Worm (Caenorhabditis elegans) whole organism, young adult: ENCODE measurements around the gene str-9.
"Not testable (repeated sequence)": the region's sequence is repeated elsewhere in the genome, so short reads cannot be mapped to it uniquely, and the experiment has no call there.

ENCODE experiments used
- B0035.1 ChIP-seq: sonication (generic microtip); optimal IDR thresholded peaks from 2 replicates; lab custom pipeline; 2016; ENCODE audit warnings: missing genetic modification characterization, mild to moderate bottlenecking, missing compliant biosample characterization, missing genotype, missing genetic modification reagents
- F55B11.4 ChIP-seq: sonication (generic microtip); optimal IDR thresholded peaks from 2 replicates; lab custom pipeline; 2016; ENCODE audit warnings: missing compliant biosample characterization, missing genetic modification characterization, borderline replicate concordance; ENCODE audit not compliant: insufficient read depth
- K11D2.4 ChIP-seq: fragments of 200-800 bp; sonication (Bioruptor generic); IDR thresholded peaks from 2 replicates; pipeline ENCODE4 v1.3.6; 2022; ENCODE audit warnings: missing genetic modification reagents, missing genetic modification characterization, missing compliant biosample characterization
- athp-1 ChIP-seq: sonication (generic microtip); optimal IDR thresholded peaks from 2 replicates; lab custom pipeline; 2017; ENCODE audit warnings: mild to moderate bottlenecking, missing genetic modification characterization, missing compliant biosample characterization
- attf-5 ChIP-seq: fragments of 200-800 bp; sonication (Bioruptor generic); optimal IDR thresholded peaks from 2 replicates; lab custom pipeline; 2018; ENCODE audit warnings: mild to moderate bottlenecking, missing genetic modification characterization, missing compliant biosample characterization
- attf-6 ChIP-seq: fragments of 200-800 bp; sonication (Bioruptor generic); IDR thresholded peaks from 2 replicates; pipeline ENCODE4 v1.3.6; 2022; ENCODE audit warnings: missing genetic modification reagents, missing genetic modification characterization, missing compliant biosample characterization
- cebp-2 ChIP-seq: fragments of 200-800 bp; sonication (Bioruptor generic); IDR thresholded peaks from 2 replicates; pipeline ENCODE4 v1.3.6; 2022; ENCODE audit warnings: missing genetic modification characterization, missing compliant biosample characterization
- ceh-79 ChIP-seq: sonication (generic microtip); optimal IDR thresholded peaks from 2 replicates; lab custom pipeline; 2017; ENCODE audit warnings: mild to moderate bottlenecking, missing genetic modification characterization, missing compliant biosample characterization
- chd-7 ChIP-seq: sonication (generic microtip); optimal IDR thresholded peaks from 2 replicates; lab custom pipeline; 2016; ENCODE audit warnings: mild to moderate bottlenecking, missing genetic modification characterization, moderate library complexity, missing compliant biosample characterization
- dox-1 ChIP-seq: fragments of 200-800 bp; sonication (Bioruptor generic); IDR thresholded peaks from 2 replicates; pipeline ENCODE4 v1.3.6; 2022; ENCODE audit warnings: missing genetic modification reagents, missing genetic modification characterization, missing compliant biosample characterization
- ekl-4 ChIP-seq: fragments of 200-800 bp; sonication (Bioruptor generic); IDR thresholded peaks from 2 replicates; pipeline ENCODE4 v1.3.6; 2022; ENCODE audit warnings: missing genetic modification reagents, missing genetic modification characterization, missing compliant biosample characterization
- him-1 ChIP-seq: sonication (generic microtip); optimal IDR thresholded peaks from 2 replicates; lab custom pipeline; 2016; ENCODE audit warnings: missing genotype, missing genetic modification reagents, missing genetic modification characterization, missing compliant biosample characterization
- let-607 ChIP-seq, 2 experiments: fragments of 200-800 bp in 1 of 2; sonication (Bioruptor generic) in 1 of 2; sonication (generic microtip) in 1 of 2; optimal IDR thresholded peaks; 2 replicates each; lab custom pipeline; 2016 to 2018; ENCODE audit warnings: mild to moderate bottlenecking in 2 of 2, missing compliant biosample characterization in 2 of 2, missing genetic modification characterization in 2 of 2, moderate library complexity in 2 of 2, missing genotype in 1 of 2
- lin-35 ChIP-seq, 3 experiments: fragments of 150-350 bp in 2 of 3; sonication (generic microtip) in 1 of 3; optimal IDR thresholded peaks; 2 replicates each; lab custom pipeline; 2014 to 2018; ENCODE audit warnings: missing biosample characterization in 3 of 3, missing genetic modification characterization in 3 of 3, missing genetic modification reagents in 3 of 3
- lin-54 ChIP-seq: fragments of 200-800 bp; sonication (Bioruptor generic); optimal IDR thresholded peaks from 2 replicates; lab custom pipeline; 2018; ENCODE audit warnings: mild to moderate bottlenecking, missing genetic modification characterization, missing compliant biosample characterization
- madf-6 ChIP-seq: fragments of 200-800 bp; sonication (Bioruptor generic); IDR thresholded peaks from 2 replicates; pipeline ENCODE4 v1.3.6; 2022; ENCODE audit warnings: missing genetic modification reagents, missing genetic modification characterization, missing compliant biosample characterization
- mel-28 ChIP-seq: sonication (generic microtip); optimal IDR thresholded peaks from 2 replicates; lab custom pipeline; 2016; ENCODE audit warnings: borderline replicate concordance, mild to moderate bottlenecking, missing genetic modification characterization, missing compliant biosample characterization
- rcor-1 ChIP-seq: fragments of 200-800 bp; sonication (Bioruptor generic); IDR thresholded peaks from 2 replicates; pipeline ENCODE4 v1.3.6; 2022; ENCODE audit warnings: missing genetic modification reagents, missing genetic modification characterization, missing compliant biosample characterization
- sea-2 ChIP-seq: fragments of 200-800 bp; sonication (Bioruptor generic); IDR thresholded peaks from 2 replicates; pipeline ENCODE4 v1.3.6; 2022; ENCODE audit warnings: missing genetic modification characterization, missing compliant biosample characterization
- snpc-4 ChIP-seq, 5 experiments: fragments of 150-350 bp in 1 of 5; sonication (generic microtip) in 4 of 5; optimal IDR thresholded peaks; 2 replicates each; lab custom pipeline; 2014 to 2018; ENCODE audit warnings: missing genetic modification characterization in 5 of 5, missing biosample characterization in 3 of 5, antibody characterized with exemption in 2 of 5, mild to moderate bottlenecking in 2 of 5, missing compliant biosample characterization in 2 of 5, missing genotype in 2 of 5, moderate library complexity in 2 of 5, missing genetic modification reagents in 1 of 5
- tbp1 ChIP-seq: fragments of 200-800 bp; sonication (Bioruptor generic); optimal IDR thresholded peaks from 2 replicates; lab custom pipeline; 2018; ENCODE audit warnings: mild to moderate bottlenecking, missing genetic modification characterization, missing compliant biosample characterization
- tlf-1 ChIP-seq: fragments of 200-800 bp; sonication (Bioruptor generic); optimal IDR thresholded peaks from 2 replicates; lab custom pipeline; 2018; ENCODE audit warnings: mild to moderate bottlenecking, missing genetic modification characterization, missing compliant biosample characterization
- zfh-2 ChIP-seq: fragments of 200-800 bp; sonication (Bioruptor generic); conservative IDR thresholded peaks from 2 replicates; pipeline ENCODE4 v1.3.6; 2022; ENCODE audit warnings: missing genetic modification reagents, missing genetic modification characterization, missing compliant biosample characterization
- ztf-22 ChIP-seq: fragments of 200-800 bp; sonication (Bioruptor generic); optimal IDR thresholded peaks from 2 replicates; lab custom pipeline; 2018; ENCODE audit warnings: mild to moderate bottlenecking, missing genetic modification characterization, moderate library complexity, missing compliant biosample characterization
- ztf-28 ChIP-seq: fragments of 200-800 bp; sonication (Bioruptor generic); IDR thresholded peaks from 2 replicates; pipeline ENCODE4 v1.3.6; 2022; ENCODE audit warnings: missing genetic modification reagents, missing genetic modification characterization, missing compliant biosample characterization
- ztf-3 ChIP-seq: fragments of 200-800 bp; sonication (Bioruptor generic); optimal IDR thresholded peaks from 2 replicates; lab custom pipeline; 2018; ENCODE audit warnings: mild to moderate bottlenecking, missing genetic modification characterization, missing compliant biosample characterization

The str-9 gene

DNA sequence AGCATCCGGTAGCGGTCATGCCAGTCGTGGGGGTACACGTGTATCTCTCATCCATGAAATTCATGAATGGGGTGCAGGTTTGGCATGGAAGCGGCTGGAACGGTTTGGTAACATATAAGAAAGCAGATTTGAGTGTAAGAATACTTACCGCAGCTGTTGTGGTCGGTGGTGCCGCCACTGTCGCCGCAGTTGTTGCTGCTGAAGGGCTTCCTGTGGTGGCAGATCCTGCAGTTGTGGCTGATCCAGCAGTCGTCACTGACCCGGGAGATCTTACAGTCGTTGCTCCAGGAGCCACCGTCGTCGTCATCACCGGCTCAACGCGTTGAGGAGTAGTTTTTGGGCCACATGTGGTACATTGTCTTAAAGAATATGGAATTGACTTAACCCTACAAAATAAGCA lies 25.5 kb upstream of the str-9 start:
- TF ChIP-seq zfh-2 (peak; percentile 79), lin-35 (GFP tag; optimal IDR thresholded peaks at IDR 0.05; lab: Kevin White, UChicago) (no peak), F55B11.4 (tag; lab: Kevin White, UChicago) (no peak)

DNA sequence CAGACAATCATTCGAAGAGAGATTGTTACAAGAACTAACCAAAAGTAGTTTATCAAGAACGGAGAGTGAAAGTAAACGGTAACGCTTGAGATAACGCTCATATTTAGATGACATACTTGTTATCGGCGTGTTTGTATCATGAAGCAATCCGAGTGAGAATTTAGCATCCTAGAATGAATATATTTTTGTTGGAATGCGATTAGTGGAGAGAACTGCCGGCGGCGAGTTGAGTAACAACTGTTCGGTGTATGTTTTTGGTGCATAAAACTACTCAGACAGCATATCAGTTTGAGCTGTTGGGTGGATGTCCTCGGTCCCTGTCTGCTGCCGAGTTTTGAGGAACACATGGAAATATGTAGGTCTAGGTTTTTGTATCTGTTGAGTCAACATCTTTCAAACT lies 25.0 kb upstream of the str-9 start, which contains the start of gene T23D5.3:
Gene T23D5.3, minus strand, starts transcription at position 101 of the 400 bp plus-strand sequence.
- TF ChIP-seq attf-6 (GFP tag; lab: Robert Waterston, UW) (no peak), athp-1 (tag; lab: Kevin White, UChicago) (no peak), tlf-1 (no peak), F55B11.4 (tag; lab: Kevin White, UChicago) (no peak)

DNA sequence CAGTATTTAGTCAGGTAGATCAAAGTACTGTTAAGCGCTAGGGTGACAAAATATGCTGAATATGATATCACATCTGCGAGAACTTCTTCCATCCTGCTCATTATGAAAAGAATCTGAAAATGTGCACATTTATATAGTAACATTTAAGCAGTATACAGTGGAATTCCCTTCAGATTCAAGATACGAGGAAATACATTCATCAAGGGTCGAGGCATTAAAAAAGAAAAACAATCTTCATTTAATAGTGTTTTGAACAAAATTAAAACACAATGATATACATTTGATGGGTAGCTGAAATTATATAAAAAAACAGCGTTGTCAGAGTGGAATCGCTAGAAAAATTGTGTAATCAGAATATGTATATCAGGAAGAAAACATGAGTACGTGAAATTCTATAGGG lies 22.8 kb upstream of the str-9 start, which contains the start of gene str-27:
Gene str-27, minus strand, starts transcription at position 101 of the 400 bp plus-strand sequence.
- TF ChIP-seq cebp-2 (GFP tag; lab: Robert Waterston, UW), result no peak
- TF ChIP-seq lin-54, result no peak
- TF ChIP-seq attf-5 (GFP tag; lab: Kevin White, UChicago), result no peak
- TF ChIP-seq dox-1 (GFP tag; lab: Robert Waterston, UW), result no peak
- no peak for TF ChIP-seq chd-7 (tag; lab: Kevin White, UChicago)
- TF ChIP-seq tbp1, result no peak
- TF ChIP-seq him-1 (tag; lab: Kevin White, UChicago), result no peak
- TF ChIP-seq ekl-4 (GFP tag; lab: Robert Waterston, UW), result no peak
- no peak for TF ChIP-seq ztf-28
- no peak for TF ChIP-seq rcor-1 (GFP tag; lab: Robert Waterston, UW)
- TF ChIP-seq B0035.1 (tag; lab: Kevin White, UChicago), result no peak

DNA sequence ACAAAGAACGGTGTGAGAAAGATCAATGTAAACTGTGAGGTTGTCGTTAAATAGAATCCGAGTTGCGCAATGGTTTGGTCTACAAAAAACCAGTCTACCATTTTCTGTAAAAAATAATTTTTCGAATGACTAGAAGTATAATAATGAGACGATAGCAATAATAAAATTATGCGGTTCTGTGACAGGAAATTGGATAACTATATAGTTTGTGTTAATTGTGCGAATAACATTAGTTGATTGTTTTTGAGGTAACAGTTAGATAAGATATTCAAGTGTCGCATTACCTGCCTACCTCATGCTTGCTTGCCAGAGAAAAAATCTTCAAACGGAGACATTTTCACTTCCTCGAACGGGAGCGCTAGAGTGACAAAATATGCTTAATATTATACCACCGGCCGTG lies 16.7 kb upstream of the str-9 start, which contains the start of gene str-18:
Gene str-18, minus strand, starts transcription at position 101 of the 400 bp plus-strand sequence.
- no peak for TF ChIP-seq sea-2
- no peak for TF ChIP-seq zfh-2
- TF ChIP-seq snpc-4 (GFP tag; optimal IDR thresholded peaks at IDR 0.05; lab: Kevin White, UChicago), result no peak
- no peak for TF ChIP-seq snpc-4 (tag; optimal IDR thresholded peaks at IDR 0.05; lab: Kevin White, UChicago)
- no peak for TF ChIP-seq madf-6 (GFP tag; lab: Robert Waterston, UW)
- no peak for TF ChIP-seq let-607 (tag; optimal IDR thresholded peaks at IDR 0.05; lab: Kevin White, UChicago)
- no peak for TF ChIP-seq mel-28 (tag; lab: Kevin White, UChicago)
- TF ChIP-seq K11D2.4 (GFP tag; lab: Robert Waterston, UW), result no peak
- no peak for TF ChIP-seq ztf-22

ce11 chrV:15744366-15744765 lies 14.2 kb upstream of the str-9 start, which contains the start of gene str-19:
Gene str-19, minus strand, starts transcription at chrV:15744466.
- TF ChIP-seq let-607 (tag; optimal IDR thresholded peaks at IDR 0.05; lab: Kevin White, UChicago); attf-5 (GFP tag; lab: Kevin White, UChicago); ekl-4 (GFP tag; lab: Robert Waterston, UW): not testable (repeated sequence)

DNA sequence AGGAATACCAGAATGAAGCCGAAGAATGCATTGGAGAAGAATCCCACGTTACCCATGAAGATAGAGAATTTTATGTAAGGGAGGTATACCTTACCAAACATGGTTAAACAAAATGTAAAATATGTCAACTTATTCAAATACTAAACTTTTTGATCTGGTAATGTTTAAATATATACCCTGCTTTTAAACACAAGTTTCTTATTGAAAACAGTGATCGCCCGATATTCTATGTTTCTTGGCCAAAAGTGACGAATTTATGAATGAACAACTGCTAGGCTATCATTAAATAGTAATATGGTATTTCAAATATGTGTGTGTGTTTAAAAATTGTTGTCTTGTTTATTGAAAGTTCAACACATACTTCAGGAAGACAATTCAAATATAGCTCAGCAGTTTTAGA lies 10.2 kb upstream of the str-9 start, which contains the start of gene T23D5.8:
Gene T23D5.8, minus strand, starts transcription at position 101 of the 400 bp plus-strand sequence.
- not testable (repeated sequence) for TF ChIP-seq ceh-79 (tag; lab: Kevin White, UChicago); ztf-3; snpc-4 (GFP tag; optimal IDR thresholded peaks at IDR 0.05; lab: Kevin White, UChicago); snpc-4 (tag; optimal IDR thresholded peaks at IDR 0.05; lab: Kevin White, UChicago)
